Worm (Caenorhabditis elegans): Measurements from ENCODE around the gene T07D3.9.

The T07D3.9 gene

ce11 chrII:913222-913722 is 12.6 kb upstream of the T07D3.9 start, which contains the start of gene fbxc-33:
Gene fbxc-33, plus strand, starts transcription at chrII:913672.
- TF ChIP-seq nhr-48 (tag; optimal IDR thresholded peaks at IDR 0.05) (no peak), nhr-42 (GFP tag; IDR thresholded peaks at IDR 0.05) (no peak), egl-43 (GFP tag; IDR thresholded peaks at IDR 0.05) (no peak), dmd-6 (GFP tag; IDR thresholded peaks at IDR 0.05) (no peak), dmd-9 (GFP tag; IDR thresholded peaks at IDR 0.05) (no peak), ceh-28 (tag; optimal IDR thresholded peaks at IDR 0.05) (no peak), skn-1 (tag; optimal IDR thresholded peaks at IDR 0.05) (no peak), aly-2 (tag; optimal IDR thresholded peaks at IDR 0.05) (no peak), zip-11 (GFP tag; IDR thresholded peaks at IDR 0.05) (no peak), unc-130 (GFP tag; optimal IDR thresholded peaks at IDR 0.05) (no peak), daf-8 (GFP tag; IDR thresholded peaks at IDR 0.05) (no peak), D1046.2 (GFP tag; IDR thresholded peaks at IDR 0.05) (no peak), snpc-1.2 (GFP tag; IDR thresholded peaks at IDR 0.05) (no peak), mes-2 (tag; optimal IDR thresholded peaks at IDR 0.05; ENCODE audit: poor library complexity, severe bottlenecking) (peak; percentile 33), ztf-7 (tag; optimal IDR thresholded peaks at IDR 0.05) (no peak), R02D3.7 (tag; optimal IDR thresholded peaks at IDR 0.05) (no peak), nhr-6 (tag; optimal IDR thresholded peaks at IDR 0.05) (peak; percentile 19), lir-3 (tag; optimal IDR thresholded peaks at IDR 0.05) (no peak), dpl-1 (GFP tag; optimal IDR thresholded peaks at IDR 0.05) (peak; percentile 41), lin-15B (tag; optimal IDR thresholded peaks at IDR 0.05) (no peak), spr-1 (tag; optimal IDR thresholded peaks at IDR 0.05) (no peak), duxl-1 (tag; optimal IDR thresholded peaks at IDR 0.05; ENCODE audit: poor library complexity) (no peak), F49E8.2 (tag; optimal IDR thresholded peaks at IDR 0.05; ENCODE audit: borderline replicate concordance) (no peak), vab-7 (GFP tag; IDR thresholded peaks at IDR 0.05) (no peak), T20F7.1 (GFP tag; optimal IDR thresholded peaks at IDR 0.05) (no peak), ama-1 (optimal IDR thresholded peaks at IDR 0.05) (no peak), attf-4 (tag; optimal IDR thresholded peaks at IDR 0.05) (no peak), lin-38 (GFP tag; IDR thresholded peaks at IDR 0.05) (peak; percentile 81; the same call in 1 of the 2 replicates), hlh-30 (tag; optimal IDR thresholded peaks at IDR 0.05; ENCODE audit: insufficient read depth) (no peak), rbr-2 (tag; optimal IDR thresholded peaks at IDR 0.05) (no peak), lin-29 (GFP tag; IDR thresholded peaks at IDR 0.05) (no peak), T26A8.4 (GFP tag; IDR thresholded peaks at IDR 0.05) (no peak), saeg-2 (GFP tag; IDR thresholded peaks at IDR 0.05) (no peak), Y48G9A.11 (GFP tag; IDR thresholded peaks at IDR 0.05) (no peak)

ce11 chrII:911680-912079 is 11.0 kb upstream of the T07D3.9 start, which contains the start of gene fbxc-31:
Gene fbxc-31, plus strand, starts transcription at chrII:911980.
- TF ChIP-seq F37D6.2 (tag; optimal IDR thresholded peaks at IDR 0.05) (no peak), hmg-1.1 (GFP tag; IDR thresholded peaks at IDR 0.05) (no peak), mxl-3 (GFP tag; optimal IDR thresholded peaks at IDR 0.05) (no peak), hif-1 (tag; optimal IDR thresholded peaks at IDR 0.05) (no peak), snpc-1.2 (GFP tag; IDR thresholded peaks at IDR 0.05) (no peak), nhr-102 (tag; optimal IDR thresholded peaks at IDR 0.05) (no peak), spr-1 (tag; optimal IDR thresholded peaks at IDR 0.05) (no peak), nhr-25 (tag; optimal IDR thresholded peaks at IDR 0.05; ENCODE audit: borderline replicate concordance, insufficient read depth) (no peak), sdz-12 (GFP tag; optimal IDR thresholded peaks at IDR 0.05) (no peak), nhr-111 (GFP tag; optimal IDR thresholded peaks at IDR 0.05) (no peak), nhr-237 (tag; optimal IDR thresholded peaks at IDR 0.05) (no peak), fos-1 (tag; optimal IDR thresholded peaks at IDR 0.05) (no peak)

Measured in whole organism, L4 larva.